Worm (Caenorhabditis elegans) whole organism, mixed stage, embryonic: ENCODE results near the gene cts-1.

Source experiments
- M03D4.4 ChIP-seq: sonication (generic microtip); optimal IDR thresholded peaks from 2 replicates; lab custom pipeline; 2017; ENCODE audit warnings: mild to moderate bottlenecking, missing genetic modification characterization, missing compliant biosample characterization
- bed-3 ChIP-seq: fragments of 200-800 bp; sonication (Bioruptor generic); optimal IDR thresholded peaks from 3 replicates; lab custom pipeline; 2018; ENCODE audit warnings: mild to moderate bottlenecking, missing genetic modification characterization, moderate library complexity, missing compliant biosample characterization
- blmp-1 ChIP-seq: fragments of 150-350 bp; optimal IDR thresholded peaks from 2 replicates; lab custom pipeline; 2014; ENCODE audit warnings: missing biosample characterization, missing genetic modification characterization
- ceh-43 ChIP-seq: fragments of 200-800 bp; sonication (Bioruptor generic); optimal IDR thresholded peaks from 2 replicates; lab custom pipeline; 2018; ENCODE audit warnings: mild to moderate bottlenecking, missing genetic modification characterization, moderate library complexity, missing compliant biosample characterization
- ces-1 ChIP-seq: fragments of 150-350 bp; optimal IDR thresholded peaks from 2 replicates; lab custom pipeline; 2014; ENCODE audit warnings: missing biosample characterization, missing genetic modification reagents, missing genetic modification characterization
- cnd-1 ChIP-seq: fragments of 200-800 bp; sonication (Bioruptor generic); optimal IDR thresholded peaks from 2 replicates; lab custom pipeline; 2018; ENCODE audit warnings: mild to moderate bottlenecking, missing genetic modification characterization, missing compliant biosample characterization
- drap-1 ChIP-seq: fragments of 200-800 bp; sonication (Bioruptor generic); optimal IDR thresholded peaks from 3 replicates; lab custom pipeline; 2018; ENCODE audit warnings: mild to moderate bottlenecking, missing genetic modification characterization, missing compliant biosample characterization
- elt-1 ChIP-seq: sonication (generic microtip); optimal IDR thresholded peaks from 2 replicates; lab custom pipeline; 2017; ENCODE audit warnings: missing genetic modification characterization, mild to moderate bottlenecking, missing compliant biosample characterization, antibody characterized with exemption, moderate library complexity, borderline replicate concordance; ENCODE audit not compliant: insufficient read depth
- elt-3 ChIP-seq: fragments of 150-350 bp; optimal IDR thresholded peaks from 2 replicates; lab custom pipeline; 2014; ENCODE audit warnings: missing biosample characterization, missing genetic modification characterization
- flh-1 ChIP-seq: fragments of 200-800 bp; sonication (Bioruptor generic); optimal IDR thresholded peaks from 2 replicates; lab custom pipeline; 2018; ENCODE audit warnings: mild to moderate bottlenecking, missing genetic modification characterization, moderate library complexity, missing compliant biosample characterization
- ham-2 ChIP-seq: fragments of 200-800 bp; sonication (Bioruptor generic); optimal IDR thresholded peaks from 2 replicates; lab custom pipeline; 2018; ENCODE audit warnings: mild to moderate bottlenecking, missing genetic modification characterization, missing compliant biosample characterization
- hlh-1 ChIP-seq: fragments of 150-350 bp; optimal IDR thresholded peaks from 2 replicates; lab custom pipeline; 2014; ENCODE audit warnings: missing biosample characterization, missing genetic modification reagents, missing genetic modification characterization
- lin-13 ChIP-seq: fragments of 150-350 bp; optimal IDR thresholded peaks from 2 replicates; lab custom pipeline; 2014; ENCODE audit warnings: missing biosample characterization, missing genetic modification characterization
- lsy-2 ChIP-seq: fragments of 150-350 bp; optimal IDR thresholded peaks from 2 replicates; lab custom pipeline; 2014; ENCODE audit warnings: missing biosample characterization, missing genetic modification characterization
- mab-5 ChIP-seq: fragments of 150-350 bp; optimal IDR thresholded peaks from 2 replicates; lab custom pipeline; 2014; ENCODE audit warnings: missing biosample characterization, missing genetic modification characterization
- mep-1 ChIP-seq: fragments of 150-350 bp; optimal IDR thresholded peaks from 2 replicates; lab custom pipeline; 2017; ENCODE audit warnings: missing biosample characterization, missing genetic modification reagents, missing genetic modification characterization, inconsistent platforms
- mls-2 ChIP-seq: sonication (generic microtip); optimal IDR thresholded peaks from 2 replicates; lab custom pipeline; 2016; ENCODE audit warnings: mild to moderate bottlenecking, missing genetic modification characterization, moderate library complexity, missing compliant biosample characterization
- nhr-2 ChIP-seq: fragments of 150-350 bp; optimal IDR thresholded peaks from 2 replicates; lab custom pipeline; 2014; ENCODE audit warnings: missing biosample characterization, missing genetic modification characterization
- nhr-237 ChIP-seq: fragments of 150-350 bp; optimal IDR thresholded peaks from 2 replicates; lab custom pipeline; 2014; ENCODE audit warnings: missing biosample characterization, missing genetic modification characterization
- nhr-28 ChIP-seq: fragments of 150-350 bp; optimal IDR thresholded peaks from 2 replicates; lab custom pipeline; 2014; ENCODE audit warnings: missing biosample characterization, missing genetic modification characterization
- nhr-76 ChIP-seq: sonication (generic microtip); optimal IDR thresholded peaks from 2 replicates; lab custom pipeline; 2017; ENCODE audit warnings: missing biosample characterization, missing genetic modification characterization
- sem-2 ChIP-seq: fragments of 200-800 bp; sonication (Bioruptor generic); optimal IDR thresholded peaks from 2 replicates; lab custom pipeline; 2018; ENCODE audit warnings: mild to moderate bottlenecking, missing genetic modification characterization, missing compliant biosample characterization
- snpc-4 ChIP-seq: fragments of 150-350 bp; optimal IDR thresholded peaks from 2 replicates; lab custom pipeline; 2014; ENCODE audit warnings: missing biosample characterization, missing genetic modification characterization
- sptf-1 ChIP-seq: sonication (generic microtip); optimal IDR thresholded peaks from 2 replicates; lab custom pipeline; 2017; ENCODE audit warnings: mild to moderate bottlenecking, missing genetic modification characterization, moderate library complexity, missing compliant biosample characterization
- tbx-8 ChIP-seq: fragments of 200-800 bp; sonication (Bioruptor generic); optimal IDR thresholded peaks from 2 replicates; lab custom pipeline; 2018; ENCODE audit warnings: mild to moderate bottlenecking, missing genetic modification characterization, moderate library complexity, missing compliant biosample characterization
- unc-120 ChIP-seq: sonication (generic microtip); optimal IDR thresholded peaks from 2 replicates; lab custom pipeline; 2017; ENCODE audit warnings: missing genetic modification characterization, missing compliant biosample characterization; ENCODE audit not compliant: poor library complexity, severe bottlenecking
- unc-39 ChIP-seq: fragments of 150-350 bp; optimal IDR thresholded peaks from 2 replicates; lab custom pipeline; 2014; ENCODE audit warnings: missing biosample characterization, missing genetic modification characterization
- unc-62 ChIP-seq: fragments of 150-350 bp; optimal IDR thresholded peaks from 2 replicates; lab custom pipeline; 2014; ENCODE audit warnings: missing biosample characterization, missing genetic modification reagents, missing genetic modification characterization
- zip-8 ChIP-seq: fragments of 150-350 bp; optimal IDR thresholded peaks from 2 replicates; lab custom pipeline; 2014; ENCODE audit warnings: missing biosample characterization, missing genetic modification characterization
- ztf-11 ChIP-seq: fragments of 150-350 bp; optimal IDR thresholded peaks from 2 replicates; lab custom pipeline; 2014; ENCODE audit warnings: missing biosample characterization, missing genetic modification characterization

The cts-1 gene

DNA sequence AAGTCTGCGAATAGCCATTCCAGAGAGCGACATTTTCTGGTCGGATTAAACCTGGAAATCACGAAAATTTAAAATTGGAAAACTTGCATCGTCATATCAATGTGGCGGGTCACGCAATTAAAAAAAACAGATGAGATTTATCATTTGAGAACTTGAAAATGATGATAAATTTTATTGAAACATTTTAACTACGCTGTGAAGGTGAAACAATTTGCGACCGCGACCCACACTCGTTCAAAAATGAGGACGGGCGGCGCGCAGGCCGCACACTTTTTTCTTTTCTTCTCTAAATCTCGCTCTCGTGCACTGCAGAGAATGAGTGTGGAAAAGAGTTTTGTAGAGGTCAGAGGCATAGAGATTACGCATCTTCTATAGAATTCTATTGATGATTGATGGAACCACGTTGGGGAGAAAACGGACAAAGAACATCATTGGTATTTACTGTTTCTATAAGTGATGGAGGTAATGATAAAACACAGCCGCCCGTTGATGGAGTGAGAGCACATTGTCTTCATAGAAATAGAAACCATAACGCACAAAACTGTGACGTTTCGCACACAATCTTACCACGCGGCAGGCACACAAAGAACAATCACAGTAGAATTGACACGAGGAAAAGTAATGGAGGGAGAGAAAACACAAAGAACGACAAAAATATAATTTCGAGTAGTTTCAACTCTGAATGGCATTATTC is at the start of gene cts-1:
TSS of gene cts-1 (minus strand) at position 51 of the 694 bp plus-strand sequence.
- peak; percentile 2 for TF ChIP-seq lin-13 (tag; lab: Kevin White, UChicago)
- peak; percentile 58 for TF ChIP-seq unc-120 (tag; lab: Kevin White, UChicago)
- peak; percentile 76 for TF ChIP-seq lsy-2
- TF ChIP-seq zip-8 = no peak
- TF ChIP-seq nhr-2 (tag; lab: Kevin White, UChicago) = no peak
- no peak for TF ChIP-seq flh-1 (GFP tag; lab: Kevin White, UChicago)
- peak; percentile 53 for TF ChIP-seq unc-62 (GFP tag; lab: Kevin White, UChicago)
- TF ChIP-seq ces-1 (GFP tag; lab: Kevin White, UChicago) = peak; percentile 23
- peak; percentile 40 for TF ChIP-seq sptf-1
- TF ChIP-seq hlh-1 (tag; lab: Kevin White, UChicago) = peak; percentile 23
- no peak for TF ChIP-seq drap-1 (GFP tag; lab: Kevin White, UChicago)
- TF ChIP-seq nhr-237 = peak; percentile 46
- no peak for TF ChIP-seq elt-3
- peak; percentile 42 for TF ChIP-seq M03D4.4 (tag; lab: Kevin White, UChicago)
- peak; percentile 49 for TF ChIP-seq mep-1 (tag; lab: Kevin White, UChicago)
- TF ChIP-seq, all 35 proteins: peak for 10

DNA sequence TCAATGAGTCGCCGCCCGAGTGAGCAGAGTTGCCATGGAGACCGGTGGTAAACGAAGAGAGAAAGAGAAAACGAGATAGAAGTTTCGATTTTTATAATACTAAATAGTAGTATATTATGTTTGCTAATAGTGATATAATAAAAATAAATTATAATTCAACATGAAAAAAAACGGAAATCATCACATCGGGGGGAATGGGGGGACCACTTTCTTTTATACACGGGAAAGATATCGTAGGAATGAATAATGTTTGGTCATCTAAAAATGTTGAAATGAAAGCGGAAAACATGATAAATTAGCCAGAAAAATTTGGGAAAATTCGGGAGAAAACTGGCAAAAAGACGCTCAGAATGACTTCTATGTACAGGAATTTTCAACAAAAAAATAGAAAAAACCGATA is 45.2 kb upstream of the cts-1 start, which contains the start of gene bbs-5:
TSS of gene bbs-5 (minus strand) at position 101 of the 400 bp plus-strand sequence.
- TF ChIP-seq blmp-1 = no peak
- TF ChIP-seq mep-1 (tag; lab: Kevin White, UChicago) = no peak
- TF ChIP-seq unc-62 (GFP tag; lab: Kevin White, UChicago) = no peak
- TF ChIP-seq tbx-8 (GFP tag; lab: Kevin White, UChicago) = no peak
- TF ChIP-seq nhr-2 (tag; lab: Kevin White, UChicago) = no peak
- no peak for TF ChIP-seq drap-1 (GFP tag; lab: Kevin White, UChicago)
- TF ChIP-seq mls-2 = no peak
- TF ChIP-seq bed-3 = no peak
- TF ChIP-seq unc-120 (tag; lab: Kevin White, UChicago) = no peak
- TF ChIP-seq nhr-76 (tag; lab: Kevin White, UChicago) = no peak

DNA sequence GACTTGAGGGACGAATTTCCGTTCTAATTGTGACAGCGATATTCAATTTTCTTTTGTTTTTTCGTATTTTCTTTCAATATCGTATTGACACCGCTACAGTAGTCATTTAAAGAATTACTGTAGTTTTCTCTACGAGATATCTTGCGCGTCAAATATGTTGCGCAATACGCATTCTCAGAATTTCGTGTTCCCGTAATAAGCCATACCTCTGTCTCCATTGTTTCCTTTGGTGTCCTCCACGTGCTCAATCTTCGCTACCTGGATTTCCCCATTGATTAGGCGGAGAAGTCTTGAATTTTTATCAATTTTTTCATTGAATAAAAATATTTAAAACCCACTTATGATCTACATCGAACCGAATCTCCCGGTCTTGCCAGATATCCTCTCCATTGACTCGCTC is 44.8 kb upstream of the cts-1 start:
- TF ChIP-seq zip-8 (peak; percentile 49), hlh-1 (tag; lab: Kevin White, UChicago) (no peak)

DNA sequence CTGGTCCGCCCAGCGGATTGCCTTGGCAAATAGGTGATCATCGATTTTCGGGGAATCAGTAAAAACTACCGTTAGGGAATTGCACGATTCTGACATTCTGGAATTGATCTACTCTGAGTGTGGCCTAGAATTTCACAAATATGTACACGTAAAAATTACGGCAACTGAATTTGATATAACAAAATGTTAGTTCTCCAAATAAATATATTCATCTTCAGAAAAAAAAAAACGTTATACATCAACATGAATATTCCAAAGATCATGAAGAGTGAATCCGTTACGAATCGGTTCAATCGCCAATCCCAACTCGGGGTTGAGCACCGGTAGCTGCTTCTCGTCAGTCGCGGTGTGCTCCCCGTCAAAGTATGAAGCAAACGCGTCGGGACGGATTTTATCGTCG is 42.2 kb upstream of the cts-1 start, which contains the start of gene rip-1:
TSS of gene rip-1 (minus strand) at position 101 of the 400 bp plus-strand sequence.
- TF ChIP-seq bed-3 (no peak), lsy-2 (no peak), unc-39 (tag; lab: Kevin White, UChicago) (no peak), mab-5 (tag; lab: Kevin White, UChicago) (no peak), ces-1 (GFP tag; lab: Kevin White, UChicago) (no peak), nhr-76 (tag; lab: Kevin White, UChicago) (no peak), sem-2 (GFP tag; lab: Kevin White, UChicago) (no peak), ceh-43 (GFP tag; lab: Kevin White, UChicago) (no peak), ham-2 (GFP tag; lab: Kevin White, UChicago) (no peak), ztf-11 (no peak)
- TF ChIP-seq, all 35 proteins: peak for 0

DNA sequence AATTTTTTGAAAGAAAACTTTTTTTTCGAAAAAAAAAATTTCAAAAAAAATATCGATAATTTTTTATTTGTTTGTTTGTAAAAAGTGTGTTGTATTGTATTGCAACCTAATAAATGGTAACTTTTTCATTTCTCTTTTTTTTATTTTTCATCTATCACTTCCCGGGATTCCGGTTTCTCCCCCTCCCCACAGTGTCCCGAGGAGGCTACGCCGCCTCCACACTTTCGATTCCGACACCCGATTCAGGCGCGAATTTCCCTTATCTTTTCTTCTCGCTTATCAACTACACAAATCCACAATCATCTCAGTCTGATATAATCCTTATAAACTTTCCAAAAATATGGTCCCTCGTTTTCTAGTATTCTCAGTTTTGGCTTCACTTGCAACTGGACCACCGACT is 38.1 kb upstream of the cts-1 start, which contains the start of gene R01H10.4:
TSS of gene R01H10.4 (plus strand) at position 236 of the 400 bp plus-strand sequence.
- TF ChIP-seq unc-120 (tag; lab: Kevin White, UChicago) (no peak), blmp-1 (no peak), zip-8 (no peak), snpc-4 (tag; lab: Kevin White, UChicago) (no peak), elt-1 (tag; lab: Kevin White, UChicago) (no peak), cnd-1 (tag; lab: Kevin White, UChicago) (no peak), nhr-28 (tag; lab: Kevin White, UChicago) (no peak)
